Worm (Caenorhabditis elegans) whole organism, L1 larva: ENCODE data around the gene srz-1.
A peak's percentile ranks its signal among the peaks of the same experiment; 100 is the strongest.
"Not testable (repeated sequence)": the region's sequence is repeated elsewhere in the genome, so short reads cannot be mapped to it uniquely, and the experiment has no call there.

Experiments
- aha-1 ChIP-seq: fragments of 150-350 bp; optimal IDR thresholded peaks from 2 replicates; lab custom pipeline; 2014; ENCODE audit warnings: missing biosample characterization, missing genetic modification characterization
- alr-1 ChIP-seq: fragments of 200-800 bp; sonication (Bioruptor generic); optimal IDR thresholded peaks from 2 replicates; lab custom pipeline; 2018; ENCODE audit warnings: borderline replicate concordance, mild to moderate bottlenecking, missing genetic modification characterization, missing compliant biosample characterization
- aly-2 ChIP-seq: fragments of 150-350 bp; optimal IDR thresholded peaks from 2 replicates; lab custom pipeline; 2014; ENCODE audit warnings: missing biosample characterization, missing genetic modification characterization
- ama-1 ChIP-seq: fragments of 150-350 bp; optimal IDR thresholded peaks from 2 replicates; lab custom pipeline; 2014
- blmp-1 ChIP-seq: fragments of 150-350 bp; optimal IDR thresholded peaks from 2 replicates; lab custom pipeline; 2014; ENCODE audit warnings: missing biosample characterization, missing genetic modification characterization
- ceh-82 ChIP-seq, 3 experiments: fragments of 150-350 bp in 1 of 3; sonication (generic microtip) in 2 of 3; optimal IDR thresholded peaks; 2 replicates each; lab custom pipeline; 2014 to 2017; ENCODE audit warnings: missing biosample characterization in 3 of 3, missing genetic modification characterization in 3 of 3
- ces-1 ChIP-seq: fragments of 150-350 bp; optimal IDR thresholded peaks from 2 replicates; lab custom pipeline; 2014; ENCODE audit warnings: missing biosample characterization, missing genetic modification reagents, missing genetic modification characterization
- efl-1 ChIP-seq, 4 experiments: fragments of 150-350 bp; optimal IDR thresholded peaks in 3 of 4; peaks in 1 of 4; 1 replicate in 1 of 4; 2 replicates in 3 of 4; lab custom pipeline; 2014; ENCODE audit warnings: missing biosample characterization in 2 of 4, missing genetic modification characterization in 2 of 4, missing genetic modification reagents in 2 of 4
- efl-3 ChIP-seq: fragments of 200-800 bp; sonication (Bioruptor generic); optimal IDR thresholded peaks from 2 replicates; lab custom pipeline; 2018; ENCODE audit warnings: mild to moderate bottlenecking, missing genetic modification characterization, missing compliant biosample characterization
- elt-3 ChIP-seq, 6 experiments: fragments of 150-350 bp in 1 of 6; sonication (generic microtip); optimal IDR thresholded peaks; 2 replicates each; lab custom pipeline; 2017 to 2018; ENCODE audit warnings: missing biosample characterization in 6 of 6, missing genetic modification characterization in 6 of 6, inconsistent platforms in 1 of 6
- fkh-4 ChIP-seq: sonication (generic microtip); optimal IDR thresholded peaks from 2 replicates; lab custom pipeline; 2016; ENCODE audit warnings: missing compliant biosample characterization, missing genetic modification characterization, borderline replicate concordance
- fos-1 ChIP-seq: fragments of 150-350 bp; optimal IDR thresholded peaks from 2 replicates; lab custom pipeline; 2014; ENCODE audit warnings: missing biosample characterization, missing genetic modification characterization
- grh-1 ChIP-seq: fragments of 200-800 bp; sonication (Bioruptor generic); IDR thresholded peaks from 2 replicates; pipeline ENCODE4 v1.3.6; 2022; ENCODE audit warnings: missing genetic modification reagents, missing genetic modification characterization, missing compliant biosample characterization
- hpl-2 ChIP-seq: fragments of 150-350 bp; optimal IDR thresholded peaks from 2 replicates; lab custom pipeline; 2014; ENCODE audit warnings: missing biosample characterization, missing genetic modification reagents, missing genetic modification characterization
- irx-1 ChIP-seq: sonication (generic microtip); optimal IDR thresholded peaks from 2 replicates; lab custom pipeline; 2016; ENCODE audit warnings: missing genetic modification characterization, missing compliant biosample characterization
- isw-1 ChIP-seq: fragments of 200-800 bp; sonication (Bioruptor generic); IDR thresholded peaks from 2 replicates; pipeline ENCODE4 v1.3.6; 2022; ENCODE audit warnings: missing genetic modification characterization, missing compliant biosample characterization
- jun-1 ChIP-seq: fragments of 150-350 bp; optimal IDR thresholded peaks from 2 replicates; lab custom pipeline; 2014; ENCODE audit warnings: missing biosample characterization, missing genetic modification reagents, missing genetic modification characterization
- lin-35 ChIP-seq, 2 experiments: fragments of 150-350 bp; optimal IDR thresholded peaks; 2 replicates each; lab custom pipeline; 2014; ENCODE audit warnings: missing biosample characterization in 2 of 2, missing genetic modification characterization in 2 of 2, missing genetic modification reagents in 2 of 2
- lir-3 ChIP-seq: sonication (generic microtip); optimal IDR thresholded peaks from 2 replicates; lab custom pipeline; 2016; ENCODE audit warnings: mild to moderate bottlenecking, missing genetic modification characterization, moderate library complexity, missing compliant biosample characterization; ENCODE audit not compliant: poor library complexity
- lsy-2 ChIP-seq, 2 experiments: fragments of 150-350 bp; optimal IDR thresholded peaks; 2 replicates each; lab custom pipeline; 2014; ENCODE audit warnings: missing biosample characterization in 2 of 2, missing genetic modification characterization in 2 of 2
- mab-9 ChIP-seq: fragments of 200-800 bp; sonication (Bioruptor generic); IDR thresholded peaks from 2 replicates; pipeline ENCODE4 v1.3.6; 2022; ENCODE audit warnings: missing genetic modification reagents, missing genetic modification characterization, missing compliant biosample characterization
- mdl-1 ChIP-seq, 2 experiments: fragments of 150-350 bp; optimal IDR thresholded peaks; 2 replicates each; lab custom pipeline; 2014 to 2017; ENCODE audit warnings: missing biosample characterization in 2 of 2, missing genetic modification characterization in 2 of 2, inconsistent platforms in 1 of 2
- mef-2 ChIP-seq: fragments of 150-350 bp; optimal IDR thresholded peaks from 2 replicates; lab custom pipeline; 2014; ENCODE audit warnings: missing biosample characterization, missing genetic modification characterization
- nhr-19 ChIP-seq: fragments of 200-800 bp; sonication (Bioruptor generic); conservative IDR thresholded peaks from 2 replicates; pipeline ENCODE4 v1.3.6; 2022; ENCODE audit warnings: missing genetic modification characterization, missing compliant biosample characterization
- nhr-84 ChIP-seq: sonication (generic microtip); optimal IDR thresholded peaks from 2 replicates; lab custom pipeline; 2017; ENCODE audit warnings: missing biosample characterization, missing genetic modification characterization
- nhr-85 ChIP-seq: sonication (generic microtip); peaks from one replicate; lab custom pipeline; 2016; ENCODE audit warnings: missing genetic modification characterization, inconsistent platforms, missing compliant biosample characterization
- pag-3 ChIP-seq: sonication (generic microtip); optimal IDR thresholded peaks from 2 replicates; lab custom pipeline; 2017; ENCODE audit warnings: missing genetic modification characterization, mild to moderate bottlenecking, missing compliant biosample characterization, antibody characterized with exemption, borderline replicate concordance; ENCODE audit not compliant: insufficient read depth
- rnt-1 ChIP-seq: sonication (generic microtip); optimal IDR thresholded peaks from 2 replicates; lab custom pipeline; 2016; ENCODE audit warnings: mild to moderate bottlenecking, missing genetic modification characterization, moderate library complexity, missing compliant biosample characterization
- snpc-4 ChIP-seq: fragments of 150-350 bp; optimal IDR thresholded peaks from 2 replicates; lab custom pipeline; 2014; ENCODE audit warnings: missing biosample characterization, missing genetic modification characterization
- snu-23 ChIP-seq: sonication (generic microtip); optimal IDR thresholded peaks from 2 replicates; lab custom pipeline; 2016; ENCODE audit warnings: missing genetic modification characterization, missing compliant biosample characterization
- sptf-1 ChIP-seq: fragments of 150-350 bp; optimal IDR thresholded peaks from 2 replicates; lab custom pipeline; 2014; ENCODE audit warnings: missing biosample characterization, missing genetic modification characterization
- tlp-1 ChIP-seq: fragments of 150-350 bp; optimal IDR thresholded peaks from 2 replicates; lab custom pipeline; 2014; ENCODE audit warnings: missing biosample characterization, missing genetic modification characterization
- unc-130 ChIP-seq: fragments of 150-350 bp; optimal IDR thresholded peaks from 2 replicates; lab custom pipeline; 2017; ENCODE audit warnings: missing biosample characterization, missing genetic modification characterization, inconsistent platforms
- unc-30 ChIP-seq: sonication (generic microtip); optimal IDR thresholded peaks from 2 replicates; lab custom pipeline; 2017; ENCODE audit warnings: missing biosample characterization, missing genetic modification characterization
- unc-86 ChIP-seq: sonication (generic microtip); optimal IDR thresholded peaks from 2 replicates; lab custom pipeline; 2016; ENCODE audit warnings: missing genetic modification characterization, missing compliant biosample characterization
- unc-98 ChIP-seq: fragments of 200-800 bp; sonication (Bioruptor generic); IDR thresholded peaks from 2 replicates; pipeline ENCODE4 v1.3.6; 2022; ENCODE audit warnings: missing genetic modification characterization, missing compliant biosample characterization
- ztf-11 ChIP-seq, 2 experiments: sonication (generic microtip); optimal IDR thresholded peaks; 2 replicates each; lab custom pipeline; 2016 to 2017; ENCODE audit warnings: missing genetic modification characterization in 2 of 2, missing biosample characterization in 1 of 2, missing compliant biosample characterization in 1 of 2
- ztf-4 ChIP-seq: fragments of 150-350 bp; optimal IDR thresholded peaks from 2 replicates; lab custom pipeline; 2014; ENCODE audit warnings: missing biosample characterization, missing genetic modification characterization

The srz-1 gene

DNA sequence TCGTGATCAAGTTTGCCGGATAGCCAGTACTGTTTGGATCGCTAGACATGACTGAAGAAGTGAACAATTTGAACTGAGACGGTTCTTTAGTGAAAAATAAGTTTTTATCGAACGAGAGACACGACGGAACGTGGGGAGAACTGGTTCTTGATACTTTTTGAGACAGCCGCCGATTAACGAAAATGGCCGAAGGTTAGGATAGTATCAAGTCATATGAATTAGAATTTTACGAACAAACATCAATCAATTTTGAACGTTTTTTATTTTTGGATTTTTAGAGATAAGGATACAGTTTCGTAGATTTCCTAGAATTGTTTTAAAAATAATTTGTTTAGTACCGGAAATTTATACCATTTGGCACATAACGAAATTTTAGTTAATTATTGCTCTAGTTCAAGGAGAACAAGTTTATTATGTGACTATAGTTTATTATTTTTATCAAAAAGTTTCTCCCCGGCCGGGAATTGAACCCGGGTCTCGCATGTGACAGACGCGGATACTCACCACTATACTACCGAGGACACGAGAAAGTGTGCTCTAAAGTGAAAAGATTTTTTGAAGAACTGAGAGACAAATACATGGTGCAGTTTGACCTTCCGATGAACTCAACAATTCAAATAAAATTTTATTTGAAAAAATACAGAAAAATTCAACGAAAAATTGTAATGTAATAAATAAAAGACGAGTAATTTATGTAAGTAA lies 27.2 kb upstream of the srz-1 start, which contains the start of gene W06G6.20:
Gene W06G6.20 (minus strand): TSS at position 51 of the 702 bp plus-strand sequence.
- TF ChIP-seq nhr-85 (tag; lab: Kevin White, UChicago) (peak; percentile 6), nhr-19 (GFP tag; lab: Robert Waterston, UW) (no peak)

DNA sequence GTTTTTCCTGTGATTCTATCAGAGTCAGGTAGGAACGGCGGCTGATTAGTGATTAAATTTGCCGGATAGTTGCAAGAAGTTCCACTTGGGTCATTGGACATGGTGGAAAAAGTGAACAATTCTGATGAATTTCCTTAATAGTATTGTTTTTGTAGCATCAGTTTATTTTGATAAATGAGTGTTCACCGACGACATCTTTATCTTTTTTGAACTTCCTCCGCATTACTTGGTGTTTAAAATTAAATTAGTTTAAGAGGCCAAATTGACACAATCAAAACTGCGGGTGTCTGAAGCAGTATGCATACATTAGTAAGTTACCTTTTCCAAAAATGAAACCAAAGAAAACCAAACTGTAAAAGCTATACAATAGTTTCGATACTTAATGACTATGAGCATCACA lies 26.5 kb upstream of the srz-1 start, which contains the start of gene W06G6.11:
Gene W06G6.11 (minus strand): TSS at position 101 of the 400 bp plus-strand sequence.
- not testable (repeated sequence) for TF ChIP-seq unc-86 (tag; lab: Kevin White, UChicago); efl-3 (GFP tag; lab: Kevin White, UChicago); lir-3 (tag; lab: Kevin White, UChicago)
- TF ChIP-seq, all 84 proteins: peak for 0; not testable (repeated sequence) for 84

DNA sequence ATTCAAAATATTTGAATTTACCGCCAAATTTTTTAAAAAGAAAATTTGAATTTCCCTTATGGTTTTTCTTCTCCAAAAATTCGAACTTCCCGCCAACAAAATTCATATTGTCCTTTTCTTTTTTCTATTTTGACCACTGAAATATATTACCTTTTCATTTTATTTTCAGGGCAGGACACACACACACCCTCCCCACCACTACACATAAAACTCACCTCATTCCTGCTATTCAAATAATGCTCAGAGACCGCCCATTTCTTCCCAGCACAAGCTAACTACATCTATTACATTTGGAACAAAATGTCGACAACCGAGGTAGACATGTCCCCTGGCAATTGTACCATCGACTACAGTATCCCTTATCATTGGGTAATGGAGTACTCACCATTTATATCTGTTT lies 21.4 kb upstream of the srz-1 start, which contains the start of gene W06G6.15:
Gene W06G6.15 (plus strand): TSS at position 301 of the 400 bp plus-strand sequence.
- not testable (repeated sequence) for TF ChIP-seq efl-1 (optimal IDR thresholded peaks at IDR 0.05; lab: Kevin White, UChicago); efl-1 (GFP tag; optimal IDR thresholded peaks at IDR 0.05 in 1 of 2; lab: Kevin White, UChicago); fkh-4 (tag; lab: Kevin White, UChicago); ceh-82 (tag; optimal IDR thresholded peaks at IDR 0.05; lab: Kevin White, UChicago)

DNA sequence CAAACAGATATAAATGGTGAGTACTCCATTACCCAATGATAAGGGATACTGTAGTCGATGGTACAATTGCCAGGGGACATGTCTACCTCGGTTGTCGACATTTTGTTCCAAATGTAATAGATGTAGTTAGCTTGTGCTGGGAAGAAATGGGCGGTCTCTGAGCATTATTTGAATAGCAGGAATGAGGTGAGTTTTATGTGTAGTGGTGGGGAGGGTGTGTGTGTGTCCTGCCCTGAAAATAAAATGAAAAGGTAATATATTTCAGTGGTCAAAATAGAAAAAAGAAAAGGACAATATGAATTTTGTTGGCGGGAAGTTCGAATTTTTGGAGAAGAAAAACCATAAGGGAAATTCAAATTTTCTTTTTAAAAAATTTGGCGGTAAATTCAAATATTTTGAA lies 14.8 kb upstream of the srz-1 start, which contains the start of gene Y70C5B.2:
Gene Y70C5B.2 (minus strand): TSS at position 101 of the 400 bp plus-strand sequence.
- TF ChIP-seq tlp-1; blmp-1 (tag; lab: Kevin White, UChicago); unc-30 (tag; lab: Kevin White, UChicago): not testable (repeated sequence)

DNA sequence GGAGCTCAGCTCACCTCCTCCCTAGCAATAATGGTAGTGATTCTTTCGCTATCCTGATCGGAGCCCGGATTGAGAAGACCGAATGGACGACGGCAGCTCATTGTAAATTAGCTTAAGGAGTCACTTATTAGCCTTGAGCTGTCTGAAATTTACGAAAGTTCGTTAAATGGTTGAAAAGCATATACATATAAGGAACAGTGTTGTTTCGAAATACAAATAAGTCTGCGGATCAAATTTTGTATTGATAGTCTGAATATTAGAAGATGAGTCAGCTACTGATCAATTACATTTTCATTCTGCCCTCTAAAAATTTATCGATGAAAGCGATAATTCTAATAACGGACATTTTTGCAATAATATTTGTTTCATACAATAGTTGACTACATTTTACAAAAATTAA lies 9.0 kb upstream of the srz-1 start, which contains the start of gene F14F8.14:
Gene F14F8.14 (minus strand): TSS at position 101 of the 400 bp plus-strand sequence.
- TF ChIP-seq alr-1 (tag; lab: Kevin White, UChicago) (no peak), nhr-84 (tag; lab: Kevin White, UChicago) (no peak), aha-1 (tag; lab: Kevin White, UChicago) (no peak), mef-2 (tag; lab: Kevin White, UChicago) (no peak), ces-1 (GFP tag; lab: Kevin White, UChicago) (no peak), mdl-1 (tag; optimal IDR thresholded peaks at IDR 0.05; lab: Kevin White, UChicago) (no peak), lin-35 (GFP tag; optimal IDR thresholded peaks at IDR 0.05; lab: Kevin White, UChicago) (no peak), lsy-2 (tag; optimal IDR thresholded peaks at IDR 0.05; lab: Kevin White, UChicago) (no peak), hpl-2 (GFP tag; lab: Kevin White, UChicago) (no peak), aly-2 (no peak), elt-3 (tag; optimal IDR thresholded peaks at IDR 0.05; lab: Kevin White, UChicago) (no peak), irx-1 (tag; lab: Kevin White, UChicago) (no peak), snu-23 (GFP tag; lab: Kevin White, UChicago) (no peak), isw-1 (GFP tag; lab: Robert Waterston, UW) (no peak), jun-1 (tag; lab: Kevin White, UChicago) (no peak)
- TF ChIP-seq, all 84 proteins: peak for 0

DNA sequence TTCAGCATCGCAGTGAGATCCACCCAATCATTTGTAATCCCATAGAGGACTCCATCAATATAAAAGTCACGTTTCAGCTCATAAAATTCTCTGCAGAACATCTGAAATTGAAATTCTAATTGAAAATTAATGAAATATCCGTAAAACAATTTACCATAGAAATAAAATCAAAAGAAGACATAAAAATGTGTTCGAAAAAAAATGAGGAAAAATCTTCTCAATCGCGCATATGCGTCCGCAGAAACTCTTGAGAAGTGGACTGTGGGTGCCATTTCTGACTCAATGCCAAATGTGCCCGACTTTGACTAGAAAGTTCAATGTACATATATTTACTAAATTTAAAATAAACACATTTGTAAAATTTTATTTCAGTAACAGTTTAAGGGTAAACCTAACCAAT lies 7.2 kb upstream of the srz-1 start, which contains the start of gene F14F8.9:
Gene F14F8.9 (minus strand): TSS at position 101 of the 400 bp plus-strand sequence.
- TF ChIP-seq ztf-11 (tag; optimal IDR thresholded peaks at IDR 0.05; lab: Kevin White, UChicago) (no peak), unc-130 (tag; lab: Kevin White, UChicago) (no peak), mab-9 (GFP tag; lab: Robert Waterston, UW) (no peak), rnt-1 (tag; lab: Kevin White, UChicago) (no peak), ztf-4 (tag; lab: Kevin White, UChicago) (no peak), efl-1 (optimal IDR thresholded peaks at IDR 0.05; lab: Kevin White, UChicago) (no peak), efl-1 (GFP tag; optimal IDR thresholded peaks at IDR 0.05 in 1 of 2; lab: Kevin White, UChicago) (no peak), irx-1 (tag; lab: Kevin White, UChicago) (no peak), unc-86 (tag; lab: Kevin White, UChicago) (no peak), snpc-4 (tag; lab: Kevin White, UChicago) (no peak), aha-1 (tag; lab: Kevin White, UChicago) (no peak), sptf-1 (no peak), efl-3 (GFP tag; lab: Kevin White, UChicago) (no peak), hpl-2 (GFP tag; lab: Kevin White, UChicago) (no peak), unc-98 (no peak), pag-3 (tag; lab: Kevin White, UChicago) (no peak), grh-1 (GFP tag; lab: Robert Waterston, UW) (no peak), fos-1 (tag; lab: Kevin White, UChicago) (no peak), tlp-1 (no peak), ama-1 (lab: Kevin White, UChicago) (no peak)
- TF ChIP-seq, all 84 proteins: peak for 0
